Worm (Caenorhabditis elegans): Measurements from ENCODE around the gene Y67A10A.2.

DNA sequence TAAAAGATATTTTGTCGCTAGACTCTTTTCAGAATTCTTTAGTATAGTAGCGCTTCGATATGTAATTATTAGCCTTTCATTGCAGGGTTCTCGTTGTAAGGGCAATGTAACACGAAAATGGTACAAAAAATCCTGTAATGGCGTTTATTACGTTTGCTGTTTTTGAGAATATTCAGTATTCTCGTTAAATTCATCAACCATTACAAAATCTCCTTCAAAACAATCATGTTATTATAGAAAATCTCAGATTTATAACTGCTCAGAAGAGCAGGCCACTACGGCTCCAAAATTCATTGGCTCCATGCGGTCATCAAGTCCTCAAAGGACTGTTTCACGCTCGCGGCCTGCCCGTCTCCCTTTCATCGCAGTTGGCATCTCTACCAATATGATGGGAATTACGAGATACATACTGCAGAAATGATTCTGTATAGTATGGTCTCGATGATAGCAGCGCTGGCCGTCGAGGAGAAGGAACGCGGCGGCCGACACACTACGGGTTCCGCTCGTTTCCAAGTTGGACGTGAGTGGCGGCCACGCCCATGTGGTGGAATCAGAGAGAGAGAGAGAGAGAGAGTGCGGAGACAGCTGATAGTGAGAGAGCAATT, 11.1 kb upstream of the Y67A10A.2 start:
- TF ChIP-seq T22C8.4 (GFP tag; IDR thresholded peaks at IDR 0.05), result no peak
- 0 out of 2 replicates have a peak, but pooled peaks have one; percentile 21 for TF ChIP-seq ztf-23 (GFP tag; IDR thresholded peaks at IDR 0.05)
- TF ChIP-seq ref-1 (GFP tag; conservative IDR thresholded peaks at IDR 0.05), result no peak
